Fruit fly (Drosophila melanogaster) whole organism, adult: ENCODE results near the gene CG12506.

Experiments used
- CG11617 ChIP-seq: fragments of 200-800 bp; sonication (Bioruptor generic); optimal IDR thresholded peaks from 2 replicates; lab custom pipeline; 2017; ENCODE audit warnings: mild to moderate bottlenecking, missing biosample characterization, missing genetic modification reagents, missing genetic modification characterization
- CG12768 ChIP-seq: fragments of 200-800 bp; sonication (Bioruptor generic); optimal IDR thresholded peaks from 2 replicates; lab custom pipeline; 2017; ENCODE audit warnings: missing biosample characterization, missing genetic modification characterization, mild to moderate bottlenecking, moderate library complexity, missing genetic modification reagents
- CG14711 ChIP-seq: fragments of 200-800 bp; sonication (Bioruptor generic); optimal IDR thresholded peaks from 2 replicates; lab custom pipeline; 2018; ENCODE audit warnings: missing biosample characterization, mild to moderate bottlenecking, missing genetic modification characterization, moderate library complexity
- CG1620 ChIP-seq: fragments of 200-800 bp; sonication (Bioruptor generic); optimal IDR thresholded peaks from 2 replicates; lab custom pipeline; 2016; ENCODE audit warnings: missing biosample characterization, missing genetic modification characterization
- CG33017 ChIP-seq: fragments of 200-800 bp; sonication (Bioruptor generic); optimal IDR thresholded peaks from 2 replicates; lab custom pipeline; 2018; ENCODE audit warnings: missing biosample characterization, mild to moderate bottlenecking, missing genetic modification characterization, moderate library complexity
- CG5204 ChIP-seq: fragments of 200-800 bp; sonication (Bioruptor generic); optimal IDR thresholded peaks from 2 replicates; lab custom pipeline; 2016; ENCODE audit warnings: missing biosample characterization, missing genetic modification characterization
- CG7045 ChIP-seq: fragments of 200-800 bp; sonication (Bioruptor generic); optimal IDR thresholded peaks from 2 replicates; lab custom pipeline; 2017; ENCODE audit warnings: missing biosample characterization, mild to moderate bottlenecking, missing genetic modification characterization
- CG7101 ChIP-seq: fragments of 200-800 bp; sonication (Bioruptor generic); optimal IDR thresholded peaks from 2 replicates; lab custom pipeline; 2018; ENCODE audit warnings: missing biosample characterization, mild to moderate bottlenecking, missing genetic modification characterization, moderate library complexity
- Clk ChIP-seq: fragments of 200-800 bp; sonication (Bioruptor generic); optimal IDR thresholded peaks from 2 replicates; lab custom pipeline; 2017; ENCODE audit warnings: missing biosample characterization, missing genetic modification characterization
- Crg-1 ChIP-seq: fragments of 200-800 bp; sonication (Bioruptor generic); optimal IDR thresholded peaks from 2 replicates; lab custom pipeline; 2016; ENCODE audit warnings: missing biosample characterization, missing genetic modification characterization
- Hr96 ChIP-seq: fragments of 200-800 bp; sonication (Bioruptor generic); optimal IDR thresholded peaks from 2 replicates; lab custom pipeline; 2016; ENCODE audit warnings: missing biosample characterization, missing genetic modification characterization
- Mnt ChIP-seq: fragments of 200-800 bp; sonication (Bioruptor generic); optimal IDR thresholded peaks from 2 replicates; lab custom pipeline; 2016; ENCODE audit warnings: missing biosample characterization, mild to moderate bottlenecking, missing genetic modification characterization
- bab1 ChIP-seq: fragments of 200-800 bp; sonication (Bioruptor generic); optimal IDR thresholded peaks from 3 replicates; lab custom pipeline; 2019; ENCODE audit warnings: missing biosample characterization, mild to moderate bottlenecking, missing genetic modification characterization, moderate library complexity
- cic ChIP-seq: fragments of 200-800 bp; sonication (Bioruptor generic); optimal IDR thresholded peaks from 2 replicates; lab custom pipeline; 2017; ENCODE audit warnings: missing biosample characterization, mild to moderate bottlenecking, missing genetic modification characterization, moderate library complexity
- cnc ChIP-seq, 2 experiments: fragments of >200 bp; optimal IDR thresholded peaks; 2 replicates each; lab custom pipeline; 2017
- kay ChIP-seq: fragments of 200-800 bp; sonication (Bioruptor generic); peaks from one replicate; lab custom pipeline; 2016; ENCODE audit warnings: missing biosample characterization, missing genetic modification characterization, borderline replicate concordance
- ovo ChIP-seq: fragments of 200-800 bp; sonication (Bioruptor generic); optimal IDR thresholded peaks from 2 replicates; lab custom pipeline; 2016; ENCODE audit warnings: missing biosample characterization, missing genetic modification characterization
- pad ChIP-seq: fragments of 200-800 bp; sonication (Bioruptor generic); optimal IDR thresholded peaks from 3 replicates; lab custom pipeline; 2017; ENCODE audit warnings: missing biosample characterization, missing genetic modification characterization, mild to moderate bottlenecking, moderate library complexity, missing genetic modification reagents
- tj ChIP-seq: fragments of 200-800 bp; sonication (Bioruptor generic); optimal IDR thresholded peaks from 3 replicates; lab custom pipeline; 2017; ENCODE audit warnings: missing biosample characterization, mild to moderate bottlenecking, missing genetic modification characterization, moderate library complexity
- toe ChIP-seq: fragments of 200-800 bp; sonication (Bioruptor generic); optimal IDR thresholded peaks from 2 replicates; lab custom pipeline; 2016; ENCODE audit warnings: missing biosample characterization, missing genetic modification characterization

The CG12506 gene

DNA sequence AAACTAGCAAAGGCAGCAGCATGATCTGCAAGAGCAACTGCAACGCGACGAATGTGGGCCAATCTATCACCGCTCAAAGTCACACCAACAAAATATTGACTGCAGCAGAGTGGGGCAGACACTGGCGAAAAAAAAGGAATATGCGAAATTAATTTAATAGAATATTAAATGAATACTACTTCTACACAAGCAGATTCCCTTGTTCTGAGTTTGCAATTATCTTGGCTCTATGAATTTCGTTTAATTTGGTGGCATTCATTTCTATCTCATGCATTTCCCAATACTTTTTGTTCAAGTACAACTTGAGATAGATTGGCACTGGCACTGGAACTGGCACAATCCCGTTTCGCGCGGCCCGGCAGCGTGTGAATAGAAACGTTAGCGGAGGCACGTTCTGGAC, 39.2 kb upstream of the CG12506 start:
- TF ChIP-seq Clk (GFP tag; lab: Kevin White, UChicago) = no peak
- TF ChIP-seq tj = no peak
- no peak for TF ChIP-seq CG12768 (GFP tag; lab: Kevin White, UChicago)
- TF ChIP-seq CG1620 (GFP tag; lab: Kevin White, UChicago) = no peak
- TF ChIP-seq CG7101 (tag; lab: Kevin White, UChicago) = no peak
- no peak for TF ChIP-seq CG14711 (tag; lab: Kevin White, UChicago)
- no peak for TF ChIP-seq cic
- TF ChIP-seq Hr96 (GFP tag; lab: Kevin White, UChicago) = no peak
- no peak for TF ChIP-seq toe (GFP tag; lab: Kevin White, UChicago)
- TF ChIP-seq CG11617 (GFP tag; lab: Kevin White, UChicago) = no peak
- TF ChIP-seq CG7045 (GFP tag; lab: Kevin White, UChicago) = no peak
- TF ChIP-seq CG5204 (GFP tag; lab: Kevin White, UChicago) = no peak
- TF ChIP-seq CG33017 = no peak

DNA sequence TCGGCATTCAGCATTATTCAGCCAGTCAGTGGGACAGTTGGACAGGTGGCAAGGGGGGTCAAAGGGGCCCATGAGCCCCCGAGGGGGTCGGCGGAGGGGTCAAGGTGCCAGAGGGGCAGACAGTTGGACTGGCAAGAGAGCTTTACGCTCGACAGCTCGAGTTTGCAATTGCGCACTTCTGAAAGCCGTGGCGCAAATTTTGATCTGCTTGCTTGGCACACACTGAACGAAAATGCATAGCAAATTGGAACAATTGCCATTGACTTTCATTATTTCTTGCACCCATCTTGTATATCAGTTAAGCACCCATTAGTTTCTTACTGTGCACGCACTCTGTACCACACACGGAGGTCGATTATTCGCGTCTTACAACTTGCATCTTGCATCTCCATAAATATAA, 37.6 kb upstream of the CG12506 start:
- TF ChIP-seq kay (GFP tag; lab: Kevin White, UChicago) (no peak), CG5204 (GFP tag; lab: Kevin White, UChicago) (no peak), pad (GFP tag; lab: Kevin White, UChicago) (no peak), CG33017 (no peak), toe (GFP tag; lab: Kevin White, UChicago) (no peak), CG7101 (tag; lab: Kevin White, UChicago) (no peak), bab1 (GFP tag; lab: Kevin White, UChicago) (no peak), tj (no peak)

DNA sequence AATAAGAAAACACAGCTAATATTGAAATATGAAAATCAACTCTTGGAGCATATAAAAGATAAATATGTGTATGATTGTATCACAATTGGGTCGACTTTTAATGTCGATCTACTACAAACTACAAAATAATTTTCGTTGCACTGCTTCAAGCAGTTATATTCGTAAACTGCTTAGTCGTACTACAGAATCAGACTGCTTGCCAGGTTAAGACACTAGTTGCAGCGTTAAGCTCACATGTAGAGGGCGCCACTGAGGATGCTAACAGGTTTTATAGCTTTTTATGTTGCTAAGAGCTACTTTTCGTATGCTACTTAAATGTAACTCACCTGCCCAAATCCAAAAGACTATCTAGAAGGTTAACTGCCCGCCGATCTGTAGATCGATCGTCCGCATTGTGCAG, 33.3 kb upstream of the CG12506 start:
- TF ChIP-seq cnc (optimal IDR thresholded peaks at IDR 0.05; lab: Kevin White, UChicago) = no peak
- TF ChIP-seq cic = no peak
- no peak for TF ChIP-seq CG12768 (GFP tag; lab: Kevin White, UChicago)
- no peak for TF ChIP-seq CG11617 (GFP tag; lab: Kevin White, UChicago)
- TF ChIP-seq CG1620 (GFP tag; lab: Kevin White, UChicago) = no peak
- TF ChIP-seq CG14711 (tag; lab: Kevin White, UChicago) = no peak
- TF ChIP-seq Clk (GFP tag; lab: Kevin White, UChicago) = no peak
- TF ChIP-seq Hr96 (GFP tag; lab: Kevin White, UChicago) = no peak
- no peak for TF ChIP-seq pad (GFP tag; lab: Kevin White, UChicago)
- TF ChIP-seq CG5204 (GFP tag; lab: Kevin White, UChicago) = no peak
- no peak for TF ChIP-seq CG7045 (GFP tag; lab: Kevin White, UChicago)

DNA sequence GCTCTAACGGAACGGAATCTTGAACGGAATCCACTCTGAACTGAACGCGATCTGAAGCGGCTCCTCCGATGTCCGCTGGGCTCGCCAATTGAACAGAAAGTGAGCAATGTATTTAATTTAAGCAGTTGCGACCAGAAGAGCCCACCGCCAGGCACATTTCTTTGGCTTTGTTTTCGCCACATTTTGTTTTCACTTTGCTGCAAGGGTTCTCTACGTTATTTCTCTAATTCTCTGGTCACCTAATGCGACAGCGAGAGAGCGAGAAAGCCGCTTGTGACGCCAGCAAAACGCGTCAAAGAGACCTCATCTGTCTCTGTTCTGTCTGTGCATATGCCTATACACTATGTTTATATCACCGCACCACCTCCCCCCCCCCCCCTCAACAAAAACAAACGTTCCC, 29.1 kb upstream of the CG12506 start, which contains the start of gene Eaat2:
Gene Eaat2 (minus strand): TSS at position 101 of the 400 bp plus-strand sequence.
- TF ChIP-seq CG5204 (GFP tag; lab: Kevin White, UChicago) = no peak

DNA sequence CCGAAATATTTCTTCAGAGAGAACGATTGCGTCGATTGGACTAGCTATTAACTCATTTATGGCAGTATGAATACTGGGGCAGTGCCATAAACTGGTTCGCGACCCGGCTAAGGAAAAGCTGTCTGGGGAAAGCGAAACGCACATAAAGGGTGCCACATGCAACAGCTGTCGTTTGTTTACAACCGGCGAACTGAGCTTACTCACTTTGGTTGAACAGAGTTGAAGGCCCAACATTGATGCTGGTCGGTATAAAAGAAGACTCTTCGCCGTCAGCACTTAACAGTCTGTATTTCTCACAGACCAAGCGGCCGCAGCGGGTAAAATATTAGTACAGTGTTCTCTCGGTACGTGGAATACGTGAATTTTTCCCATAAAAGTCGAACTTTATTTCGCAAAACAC, 27.6 kb upstream of the CG12506 start:
- TF ChIP-seq CG7101 (tag; lab: Kevin White, UChicago) (no peak), CG7045 (GFP tag; lab: Kevin White, UChicago) (no peak), Crg-1 (GFP tag; lab: Kevin White, UChicago) (no peak), CG11617 (GFP tag; lab: Kevin White, UChicago) (no peak), cic (no peak), CG5204 (GFP tag; lab: Kevin White, UChicago) (no peak), kay (GFP tag; lab: Kevin White, UChicago) (no peak), Hr96 (GFP tag; lab: Kevin White, UChicago) (no peak), bab1 (GFP tag; lab: Kevin White, UChicago) (no peak), cnc (optimal IDR thresholded peaks at IDR 0.05; lab: Kevin White, UChicago) (no peak), CG1620 (GFP tag; lab: Kevin White, UChicago) (no peak), toe (GFP tag; lab: Kevin White, UChicago) (no peak), CG14711 (tag; lab: Kevin White, UChicago) (no peak), Mnt (GFP tag; lab: Kevin White, UChicago) (no peak)

DNA sequence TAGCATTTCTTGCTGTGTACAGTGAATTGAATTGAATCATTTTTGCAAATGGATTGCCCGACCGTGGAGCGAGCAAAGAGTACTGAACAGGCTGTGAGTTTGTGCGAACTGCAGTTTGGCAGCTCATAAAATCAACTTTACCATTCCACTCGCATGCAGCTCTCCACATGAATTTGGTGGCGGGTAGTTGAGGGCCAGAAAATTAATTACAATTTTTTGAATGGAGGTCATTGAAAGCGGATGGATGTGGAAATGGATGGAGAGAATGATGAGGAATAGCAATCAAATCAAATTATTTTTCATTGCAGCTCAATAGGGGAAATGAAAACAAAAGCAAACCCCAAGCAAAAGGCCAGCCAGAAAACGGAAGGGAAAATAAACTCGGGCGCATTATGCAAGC, 23.7 kb upstream of the CG12506 start, which contains the start of gene GABA-B-R3:
Gene GABA-B-R3 (plus strand): TSS at position 301 of the 400 bp plus-strand sequence.
- TF ChIP-seq Hr96 (GFP tag; lab: Kevin White, UChicago) (no peak), Mnt (GFP tag; lab: Kevin White, UChicago) (no peak), CG5204 (GFP tag; lab: Kevin White, UChicago) (no peak)

DNA sequence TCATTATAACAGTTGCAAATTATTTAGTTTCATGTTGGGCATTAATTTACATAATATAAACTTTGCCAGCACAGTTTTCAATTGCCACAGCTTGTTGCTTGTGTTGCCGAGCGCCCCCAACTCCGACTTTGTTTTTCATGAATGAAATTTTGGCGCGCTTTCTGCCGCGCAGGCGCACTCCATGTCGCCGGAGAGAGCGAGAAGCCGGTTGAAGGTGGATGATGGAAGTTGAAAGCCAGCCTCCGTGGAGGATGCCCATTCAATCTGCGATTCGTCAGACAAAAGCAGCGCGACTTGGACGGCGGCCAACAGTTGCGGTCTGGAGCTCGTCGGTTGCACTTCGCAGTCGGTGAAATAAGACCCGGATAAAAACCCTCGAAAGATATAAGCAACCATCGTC, 23.0 kb upstream of the CG12506 start:
- TF ChIP-seq CG12768 (GFP tag; lab: Kevin White, UChicago) (no peak), CG14711 (tag; lab: Kevin White, UChicago) (no peak), Mnt (GFP tag; lab: Kevin White, UChicago) (no peak), CG33017 (no peak), cic (no peak), bab1 (GFP tag; lab: Kevin White, UChicago) (no peak), ovo (GFP tag; lab: Kevin White, UChicago) (no peak), CG5204 (GFP tag; lab: Kevin White, UChicago) (no peak), pad (GFP tag; lab: Kevin White, UChicago) (no peak), CG7101 (tag; lab: Kevin White, UChicago) (no peak), CG7045 (GFP tag; lab: Kevin White, UChicago) (no peak), kay (GFP tag; lab: Kevin White, UChicago) (no peak), CG11617 (GFP tag; lab: Kevin White, UChicago) (no peak), Crg-1 (GFP tag; lab: Kevin White, UChicago) (no peak), Clk (GFP tag; lab: Kevin White, UChicago) (no peak), toe (GFP tag; lab: Kevin White, UChicago) (no peak)
